Fruit fly (Drosophila melanogaster): ENCODE measurements around the gene CG31407.

CG31407 gene

dm6 chr3R:10034995-10035446 lies 10.1 kb upstream of the CG31407 start (continued):
- TF ChIP-seq CG11504 (tag; optimal IDR thresholded peaks at IDR 0.05) (no peak), CG13287 (GFP tag; IDR thresholded peaks at IDR 0.05; ENCODE audit: partially characterized antibody) (no peak), ttk (GFP tag; IDR thresholded peaks at IDR 0.05) (no peak), zen2 (GFP tag; IDR thresholded peaks at IDR 0.05; ENCODE audit: partially characterized antibody) (no peak), pb (GFP tag; optimal IDR thresholded peaks at IDR 0.05) (no peak), klu (GFP tag; IDR thresholded peaks at IDR 0.05) (no peak), CG8281 (tag; optimal IDR thresholded peaks at IDR 0.05) (peak; percentile 35), CG17802 (tag; optimal IDR thresholded peaks at IDR 0.05) (no peak), Deaf1 (tag; optimal IDR thresholded peaks at IDR 0.05) (peak; percentile 65), Scr (GFP tag; IDR thresholded peaks at IDR 0.05; ENCODE audit: partially characterized antibody) (no peak), gt (GFP tag; IDR thresholded peaks at IDR 0.05) (no peak), mam (GFP tag; optimal IDR thresholded peaks at IDR 0.05) (no peak), Dad (GFP tag; optimal IDR thresholded peaks at IDR 0.05) (no peak), CG6813 (GFP tag; optimal IDR thresholded peaks at IDR 0.05) (peak; percentile 19), cato (GFP tag; optimal IDR thresholded peaks at IDR 0.05; ENCODE audit: borderline replicate concordance) (no peak), jigr1 (GFP tag; IDR thresholded peaks at IDR 0.05) (no peak), Gug (GFP tag; IDR thresholded peaks at IDR 0.05) (no peak), CG4282 (GFP tag; optimal IDR thresholded peaks at IDR 0.05) (no peak), Ets97D (GFP tag; optimal IDR thresholded peaks at IDR 0.05) (no peak), CG9817 (tag; optimal IDR thresholded peaks at IDR 0.05) (no peak), z (GFP tag; IDR thresholded peaks at IDR 0.05) (no peak), Xrp1 (GFP tag; IDR thresholded peaks at IDR 0.05) (no peak), ci (GFP tag; IDR thresholded peaks at IDR 0.05) (no peak), CG12155 (GFP tag; optimal IDR thresholded peaks at IDR 0.05) (no peak), insv (GFP tag; optimal IDR thresholded peaks at IDR 0.05) (no peak), CG1832 (GFP tag; optimal IDR thresholded peaks at IDR 0.05) (no peak), danr (GFP tag; IDR thresholded peaks at IDR 0.05) (no peak), NC2α (GFP tag; optimal IDR thresholded peaks at IDR 0.05) (no peak), crp (GFP tag; optimal IDR thresholded peaks at IDR 0.05) (no peak), Ada2b (GFP tag; IDR thresholded peaks at IDR 0.05) (no peak), Dp (GFP tag; optimal IDR thresholded peaks at IDR 0.05) (no peak), ara (GFP tag; IDR thresholded peaks at IDR 0.05) (no peak), CG12744 (GFP tag; optimal IDR thresholded peaks at IDR 0.05) (no peak), tio (GFP tag; optimal IDR thresholded peaks at IDR 0.05) (no peak), CG14965 (GFP tag; optimal IDR thresholded peaks at IDR 0.05; ENCODE audit: borderline replicate concordance) (no peak), Hr78 (GFP tag; optimal IDR thresholded peaks at IDR 0.05) (peak in 1 of 2 experiments; percentile 63), CG8944 (GFP tag; optimal IDR thresholded peaks at IDR 0.05) (no peak), CG14710 (tag; optimal IDR thresholded peaks at IDR 0.05) (no peak), grau (tag; optimal IDR thresholded peaks at IDR 0.05) (peak; percentile 2), CG10543 (GFP tag; optimal IDR thresholded peaks at IDR 0.05) (peak; percentile 7), ERR (GFP tag; optimal IDR thresholded peaks at IDR 0.05) (no peak), CG6654 (GFP tag; optimal IDR thresholded peaks at IDR 0.05) (no peak), br (optimal IDR thresholded peaks at IDR 0.05) (no peak), Taf1 (GFP tag; IDR thresholded peaks at IDR 0.05) (no peak), CG16813 (GFP tag; IDR thresholded peaks at IDR 0.05; ENCODE audit: partially characterized antibody) (no peak), Max (GFP tag; optimal IDR thresholded peaks at IDR 0.05) (no peak), esg (GFP tag; conservative IDR thresholded peaks at IDR 0.05) (no peak), lilli (GFP tag; optimal IDR thresholded peaks at IDR 0.05) (no peak), CG2199 (GFP tag; IDR thresholded peaks at IDR 0.05) (0 out of 3 replicates have a peak, but pooled peaks have one; percentile 54), ranshi (GFP tag; IDR thresholded peaks at IDR 0.05) (no peak), tna (GFP tag; IDR thresholded peaks at IDR 0.05; ENCODE audit: partially characterized antibody) (no peak), vvl (GFP tag; IDR thresholded peaks at IDR 0.05) (no peak)

All from whole organism, embryonic.